Worm (Caenorhabditis elegans) whole organism, L4 larva: Measurements from ENCODE around the gene oga-1.

ENCODE experiments used
- ama-1 ChIP-seq: fragments of 150-350 bp; optimal IDR thresholded peaks from 2 replicates; lab custom pipeline; 2014; ENCODE audit warnings: inconsistent platforms, mixed read lengths
- lin-13 ChIP-seq: fragments of 150-350 bp; optimal IDR thresholded peaks from 2 replicates; lab custom pipeline; 2014; ENCODE audit warnings: missing biosample characterization, missing genetic modification reagents, missing genetic modification characterization
- unc-62 ChIP-seq, 3 experiments: fragments of 150-350 bp in 1 of 3; sonication (generic microtip); optimal IDR thresholded peaks in 2 of 3; peaks in 1 of 3; 1 replicate in 1 of 3; 2 replicates in 2 of 3; lab custom pipeline; 2014 to 2017; ENCODE audit warnings: missing biosample characterization in 3 of 3, missing genetic modification characterization in 3 of 3, missing genetic modification reagents in 3 of 3, missing genotype in 1 of 3

DNA sequence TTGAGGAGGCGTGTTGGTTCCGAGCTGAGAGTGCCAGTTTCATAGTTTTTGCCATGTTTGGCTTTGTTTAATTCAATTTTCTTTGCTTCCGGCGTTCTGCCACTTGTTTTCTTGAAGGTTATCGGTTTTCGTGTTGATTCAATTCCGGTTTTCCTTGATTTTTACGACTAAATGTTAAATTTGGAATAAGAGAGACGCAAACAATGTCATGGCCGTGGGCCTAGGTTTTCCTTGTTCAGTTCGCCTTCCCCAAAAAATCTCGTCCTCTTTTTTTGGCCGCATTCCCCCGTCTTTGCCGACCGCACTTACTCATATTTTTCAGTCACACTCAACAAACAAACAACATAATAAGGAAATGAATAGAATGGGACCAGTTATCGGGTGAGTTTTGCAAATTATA lies 46.5 kb upstream of the oga-1 start, which contains the start of gene C23F12.9:
- TF ChIP-seq ama-1 (lab: Kevin White, UChicago), result no peak
- no peak for TF ChIP-seq unc-62 (GFP tag; optimal IDR thresholded peaks at IDR 0.05 in 1 of 2; lab: Kevin White, UChicago)
- TF ChIP-seq unc-62 (tag; optimal IDR thresholded peaks at IDR 0.05; lab: Kevin White, UChicago), result no peak
- TF ChIP-seq lin-13 (GFP tag; lab: Kevin White, UChicago), result no peak
